Fruit fly (Drosophila melanogaster) whole organism, embryonic: ENCODE results near the gene CG43085.

ENCODE experiments used
- Ada2b ChIP-seq: fragments of 200-800 bp; sonication (Bioruptor generic); IDR thresholded peaks from 2 replicates; pipeline ENCODE4 v1.3.6; 2022; ENCODE audit warnings: missing biosample characterization, missing genetic modification characterization
- Blimp-1 ChIP-seq: fragments of 200-800 bp; sonication (Bioruptor generic); optimal IDR thresholded peaks from 3 replicates; lab custom pipeline; 2018; ENCODE audit warnings: missing biosample characterization, missing genetic modification characterization, mild to moderate bottlenecking, moderate library complexity, missing genetic modification reagents
- CG10431 ChIP-seq: fragments of 200-800 bp; sonication (Bioruptor generic); optimal IDR thresholded peaks from 3 replicates; lab custom pipeline; 2018; ENCODE audit warnings: missing biosample characterization, mild to moderate bottlenecking, missing genetic modification characterization
- CG10565 ChIP-seq: fragments of 200-800 bp; sonication (Bioruptor generic); optimal IDR thresholded peaks from 3 replicates; lab custom pipeline; 2016; ENCODE audit warnings: missing biosample characterization, mild to moderate bottlenecking, missing genetic modification characterization
- CG11085 ChIP-seq: fragments of 200-800 bp; sonication (Bioruptor generic); IDR thresholded peaks from 2 replicates; pipeline ENCODE4 v1.3.6; 2022; ENCODE audit warnings: missing biosample characterization, missing genetic modification characterization
- CG11398 ChIP-seq: fragments of 200-800 bp; sonication (Bioruptor generic); optimal IDR thresholded peaks from 2 replicates; lab custom pipeline; 2016; ENCODE audit warnings: missing biosample characterization, missing genetic modification characterization
- CG11695 ChIP-seq: fragments of 200-800 bp; sonication (Bioruptor generic); IDR thresholded peaks from 3 replicates; pipeline ENCODE4 v1.3.6; 2022; ENCODE audit warnings: missing biosample characterization, missing genetic modification characterization
- CG12104 ChIP-seq: fragments of 200-800 bp; sonication (Bioruptor generic); optimal IDR thresholded peaks from 3 replicates; lab custom pipeline; 2016; ENCODE audit warnings: missing biosample characterization, missing genetic modification characterization
- CG13775 ChIP-seq: fragments of 200-800 bp; sonication (Bioruptor generic); optimal IDR thresholded peaks from 3 replicates; lab custom pipeline; 2017; ENCODE audit warnings: missing biosample characterization, mild to moderate bottlenecking, missing genetic modification characterization
- CG14710 ChIP-seq: fragments of 200-800 bp; sonication (Bioruptor generic); optimal IDR thresholded peaks from 3 replicates; lab custom pipeline; 2019; ENCODE audit warnings: missing biosample characterization, mild to moderate bottlenecking, missing genetic modification characterization, moderate library complexity
- CG14860 ChIP-seq: fragments of 200-800 bp; sonication (Bioruptor generic); IDR thresholded peaks from 3 replicates; pipeline ENCODE4 v1.3.6; 2022; ENCODE audit warnings: missing biosample characterization, missing genetic modification characterization; ENCODE audit not compliant: partially characterized antibody
- CG15011 ChIP-seq: fragments of 200-800 bp; sonication (Bioruptor generic); optimal IDR thresholded peaks from 3 replicates; lab custom pipeline; 2018; ENCODE audit warnings: missing biosample characterization, mild to moderate bottlenecking, missing genetic modification characterization
- CG17912 ChIP-seq: fragments of 200-800 bp; sonication (Bioruptor generic); optimal IDR thresholded peaks from 2 replicates; lab custom pipeline; 2018; ENCODE audit warnings: missing biosample characterization, mild to moderate bottlenecking, missing genetic modification characterization
- CG18262 ChIP-seq: fragments of 200-800 bp; optimal IDR thresholded peaks from 3 replicates; lab custom pipeline; 2019; ENCODE audit warnings: missing biosample characterization, mild to moderate bottlenecking, missing genetic modification characterization, moderate library complexity
- CG2120 ChIP-seq: fragments of 200-800 bp; sonication (Bioruptor generic); optimal IDR thresholded peaks from 3 replicates; lab custom pipeline; 2016; ENCODE audit warnings: missing biosample characterization, missing genetic modification characterization
- CG32532 ChIP-seq: fragments of 200-800 bp; sonication (Bioruptor generic); IDR thresholded peaks from 2 replicates; pipeline ENCODE4 v1.3.6; 2022; ENCODE audit warnings: missing biosample characterization, missing genetic modification characterization
- CG34422 ChIP-seq: fragments of 200-800 bp; sonication (Bioruptor generic); IDR thresholded peaks from 3 replicates; pipeline ENCODE4 v1.3.6; 2022; ENCODE audit warnings: missing biosample characterization, missing genetic modification characterization
- CG4328 ChIP-seq: fragments of 200-800 bp; sonication (Bioruptor generic); optimal IDR thresholded peaks from 3 replicates; lab custom pipeline; 2017; ENCODE audit warnings: missing biosample characterization, missing genetic modification reagents, missing genetic modification characterization
- CG4360 ChIP-seq: fragments of 200-800 bp; sonication (Bioruptor generic); IDR thresholded peaks from 2 replicates; pipeline ENCODE4 v1.3.6; 2022; ENCODE audit warnings: missing biosample characterization, missing genetic modification characterization
- CG8924 ChIP-seq: fragments of 200-800 bp; optimal IDR thresholded peaks from 3 replicates; lab custom pipeline; 2019; ENCODE audit warnings: missing biosample characterization, mild to moderate bottlenecking, missing genetic modification characterization, moderate library complexity
- CG8944 ChIP-seq: fragments of 200-800 bp; sonication (Bioruptor generic); optimal IDR thresholded peaks from 3 replicates; lab custom pipeline; 2016; ENCODE audit warnings: missing biosample characterization, missing genetic modification characterization
- CHES-1-like ChIP-seq: fragments of 200-800 bp; sonication (Bioruptor generic); optimal IDR thresholded peaks from 2 replicates; lab custom pipeline; 2016; ENCODE audit warnings: missing biosample characterization, missing genetic modification characterization
- CrebB ChIP-seq: fragments of 200-800 bp; sonication (Bioruptor generic); optimal IDR thresholded peaks from 3 replicates; lab custom pipeline; 2018; ENCODE audit warnings: missing biosample characterization, mild to moderate bottlenecking, missing genetic modification characterization
- Dad ChIP-seq: fragments of 200-800 bp; sonication (Bioruptor generic); optimal IDR thresholded peaks from 3 replicates; lab custom pipeline; 2016; ENCODE audit warnings: missing biosample characterization, missing genetic modification characterization
- Dbx ChIP-seq: fragments of 200-800 bp; sonication (Bioruptor generic); IDR thresholded peaks from 3 replicates; pipeline ENCODE4 v1.3.6; 2022; ENCODE audit warnings: missing biosample characterization, missing genetic modification characterization
- Dek ChIP-seq: fragments of 200-800 bp; sonication (Bioruptor generic); optimal IDR thresholded peaks from 3 replicates; lab custom pipeline; 2019; ENCODE audit warnings: missing biosample characterization, mild to moderate bottlenecking, missing genetic modification characterization, moderate library complexity
- Drgx ChIP-seq: fragments of 200-800 bp; sonication (Bioruptor generic); IDR thresholded peaks from 2 replicates; pipeline ENCODE4 v1.3.6; 2022; ENCODE audit warnings: missing biosample characterization, missing genetic modification characterization
- Ets97D ChIP-seq: fragments of 200-800 bp; sonication (Bioruptor generic); optimal IDR thresholded peaks from 3 replicates; lab custom pipeline; 2016; ENCODE audit warnings: missing biosample characterization, missing genetic modification characterization
- H2.0 ChIP-seq: fragments of 200-800 bp; sonication (Bioruptor generic); IDR thresholded peaks from 2 replicates; pipeline ENCODE4 v1.3.6; 2022; ENCODE audit warnings: missing biosample characterization, missing genetic modification characterization
- Hand ChIP-seq: fragments of 200-800 bp; sonication (Bioruptor generic); optimal IDR thresholded peaks from 2 replicates; lab custom pipeline; 2017; ENCODE audit warnings: mild to moderate bottlenecking, missing biosample characterization, missing genetic modification reagents, missing genetic modification characterization
- Hsf ChIP-seq: fragments of 200-800 bp; sonication (Bioruptor generic); optimal IDR thresholded peaks from 3 replicates; lab custom pipeline; 2016; ENCODE audit warnings: missing biosample characterization, missing genetic modification characterization
- Poxn ChIP-seq: fragments of 200-800 bp; sonication (Bioruptor generic); IDR thresholded peaks from 2 replicates; pipeline ENCODE4 v1.3.6; 2022; ENCODE audit warnings: missing biosample characterization, missing genetic modification characterization
- Six4 ChIP-seq: fragments of 200-800 bp; sonication (Bioruptor generic); optimal IDR thresholded peaks from 2 replicates; lab custom pipeline; 2016; ENCODE audit warnings: missing biosample characterization, missing genetic modification characterization
- Usf ChIP-seq: fragments of 200-800 bp; sonication (Bioruptor generic); optimal IDR thresholded peaks from 2 replicates; lab custom pipeline; 2017; ENCODE audit warnings: missing genotype, missing biosample characterization, missing genetic modification characterization
- ap ChIP-seq: fragments of 200-800 bp; sonication (Bioruptor generic); IDR thresholded peaks from 2 replicates; pipeline ENCODE4 v1.3.6; 2022; ENCODE audit warnings: missing biosample characterization, missing genetic modification characterization
- ase ChIP-seq: fragments of 200-800 bp; sonication (Bioruptor generic); IDR thresholded peaks from 3 replicates; pipeline ENCODE4 v1.3.6; 2022; ENCODE audit warnings: missing biosample characterization, missing genetic modification characterization
- disco-r ChIP-seq: fragments of 200-800 bp; sonication (Bioruptor generic); optimal IDR thresholded peaks from 2 replicates; lab custom pipeline; 2016; ENCODE audit warnings: missing biosample characterization, missing genetic modification characterization
- eve ChIP-seq, 2 experiments: fragments of >200 bp; optimal IDR thresholded peaks; 2 replicates each; lab custom pipeline; 2017; ENCODE audit warnings: missing biosample characterization in 2 of 2, missing genetic modification characterization in 2 of 2
- eyg ChIP-seq: fragments of 200-800 bp; sonication (Bioruptor generic); optimal IDR thresholded peaks from 3 replicates; lab custom pipeline; 2016; ENCODE audit warnings: missing biosample characterization, missing genetic modification characterization
- gsb-n ChIP-seq: fragments of 200-800 bp; sonication (Bioruptor generic); optimal IDR thresholded peaks from 3 replicates; lab custom pipeline; 2018; ENCODE audit warnings: missing biosample characterization, mild to moderate bottlenecking, missing genetic modification characterization
- hb ChIP-seq: fragments of 200-800 bp; sonication (Bioruptor generic); IDR thresholded peaks from 3 replicates; pipeline ENCODE4 v1.3.6; 2022; ENCODE audit warnings: missing biosample characterization, missing genetic modification characterization; ENCODE audit not compliant: partially characterized antibody
- odd ChIP-seq: fragments of 200-800 bp; sonication (Bioruptor generic); optimal IDR thresholded peaks from 2 replicates; lab custom pipeline; 2017; ENCODE audit warnings: missing biosample characterization, mild to moderate bottlenecking, missing genetic modification characterization
- sc ChIP-seq, 3 experiments: fragments of >200 bp in 2 of 3; fragments of 200-800 bp in 1 of 3; sonication (Bioruptor generic) in 1 of 3; optimal IDR thresholded peaks; 2 replicates in 2 of 3; 3 replicates in 1 of 3; lab custom pipeline; 2017; ENCODE audit warnings: mild to moderate bottlenecking in 1 of 3, missing biosample characterization in 1 of 3, missing genetic modification characterization in 1 of 3, missing genetic modification reagents in 1 of 3
- sima ChIP-seq: fragments of 200-800 bp; sonication (Bioruptor generic); optimal IDR thresholded peaks from 2 replicates; lab custom pipeline; 2016; ENCODE audit warnings: missing biosample characterization, missing genetic modification characterization
- slou ChIP-seq: fragments of 200-800 bp; sonication (Bioruptor generic); optimal IDR thresholded peaks from 3 replicates; lab custom pipeline; 2016; ENCODE audit warnings: missing biosample characterization, missing genetic modification characterization
- so ChIP-seq: fragments of 200-800 bp; sonication (Bioruptor generic); IDR thresholded peaks from 3 replicates; pipeline ENCODE4 v1.3.6; 2022; ENCODE audit warnings: missing biosample characterization, missing genetic modification characterization
- tin ChIP-seq: fragments of 200-800 bp; sonication (Bioruptor generic); optimal IDR thresholded peaks from 3 replicates; lab custom pipeline; 2016; ENCODE audit warnings: missing biosample characterization, missing genetic modification characterization
- toy ChIP-seq: fragments of 200-800 bp; sonication (Bioruptor generic); IDR thresholded peaks from 2 replicates; pipeline ENCODE4 v1.3.6; 2022; ENCODE audit warnings: missing biosample characterization, missing genetic modification characterization
- trh ChIP-seq: fragments of 200-800 bp; sonication (Bioruptor generic); optimal IDR thresholded peaks from 2 replicates; lab custom pipeline; 2016; ENCODE audit warnings: missing biosample characterization, missing genetic modification characterization
- zen ChIP-seq: fragments of 200-800 bp; sonication (Bioruptor generic); optimal IDR thresholded peaks from 3 replicates; lab custom pipeline; 2018; ENCODE audit warnings: missing biosample characterization, mild to moderate bottlenecking, missing genetic modification characterization, moderate library complexity
- zen2 ChIP-seq: fragments of 200-800 bp; sonication (Bioruptor generic); IDR thresholded peaks from 3 replicates; pipeline ENCODE4 v1.3.6; 2022; ENCODE audit warnings: missing biosample characterization, missing genetic modification characterization; ENCODE audit not compliant: partially characterized antibody

The CG43085 gene

dm6 chr3L:17665084-17665576 is 18.6 kb upstream of the CG43085 start (continued):
- no peak for TF ChIP-seq CHES-1-like (GFP tag; lab: Kevin White, UChicago)
- TF ChIP-seq CG18262 (tag; lab: Kevin White, UChicago): no peak
- TF ChIP-seq CG11695 (GFP tag; lab: Robert Waterston, UW): 0 out of 3 replicates have a peak, but pooled peaks have one; percentile 21
- TF ChIP-seq toy (GFP tag; lab: Robert Waterston, UW): no peak
- no peak for TF ChIP-seq Dad
- no peak for TF ChIP-seq CG4360
- TF ChIP-seq Dek: no peak
- no peak for TF ChIP-seq CG14710
- TF ChIP-seq Ets97D (GFP tag; lab: Kevin White, UChicago): no peak
- TF ChIP-seq Six4 (GFP tag; lab: Kevin White, UChicago): no peak
- no peak for TF ChIP-seq disco-r (GFP tag; lab: Kevin White, UChicago)
- TF ChIP-seq zen2 (GFP tag; lab: Robert Waterston, UW): no peak
- TF ChIP-seq ase (GFP tag; lab: Robert Waterston, UW): no peak
- TF ChIP-seq hb (GFP tag; lab: Robert Waterston, UW): no peak
- TF ChIP-seq CG8924 (tag; lab: Kevin White, UChicago): no peak
- TF ChIP-seq CG11398: no peak
- TF ChIP-seq CG8944 (GFP tag; lab: Kevin White, UChicago): no peak
- no peak for TF ChIP-seq CG34422
- TF ChIP-seq CrebB (tag; lab: Kevin White, UChicago): no peak
- TF ChIP-seq gsb-n (tag; lab: Kevin White, UChicago): no peak
- TF ChIP-seq CG17912 (GFP tag; lab: Kevin White, UChicago): no peak
- TF ChIP-seq Ada2b (GFP tag; lab: Robert Waterston, UW): no peak
- TF ChIP-seq H2.0 (GFP tag; lab: Robert Waterston, UW): no peak
- no peak for TF ChIP-seq so (GFP tag; lab: Robert Waterston, UW)
- no peak for TF ChIP-seq eve (GFP tag; optimal IDR thresholded peaks at IDR 0.05; lab: Kevin White, UChicago)
- TF ChIP-seq CG10565 (GFP tag; lab: Kevin White, UChicago): no peak
- TF ChIP-seq Drgx (GFP tag; lab: Robert Waterston, UW): no peak
- no peak for TF ChIP-seq sima (GFP tag; lab: Kevin White, UChicago)
- TF ChIP-seq ap (GFP tag; lab: Robert Waterston, UW): no peak
- no peak for TF ChIP-seq zen (tag; lab: Kevin White, UChicago)
- no peak for TF ChIP-seq Blimp-1 (GFP tag; lab: Kevin White, UChicago)
- TF ChIP-seq CG13775 (GFP tag; lab: Kevin White, UChicago): no peak
- TF ChIP-seq eyg: no peak
- TF ChIP-seq Dbx (GFP tag; lab: Robert Waterston, UW): peak; percentile 25; the same call in 1 of the 3 replicates
- no peak for TF ChIP-seq CG4328 (GFP tag; lab: Kevin White, UChicago)
- TF ChIP-seq CG15011 (GFP tag; lab: Kevin White, UChicago): peak; percentile 6
- TF ChIP-seq trh: no peak
- no peak for TF ChIP-seq CG14860
- TF ChIP-seq CG32532 (GFP tag; lab: Robert Waterston, UW): peak; percentile 42
- TF ChIP-seq CG10431 (GFP tag; lab: Kevin White, UChicago): no peak
- no peak for TF ChIP-seq Usf
- no peak for TF ChIP-seq odd (GFP tag; lab: Kevin White, UChicago)
- TF ChIP-seq slou (GFP tag; lab: Kevin White, UChicago): no peak
- TF ChIP-seq sc (optimal IDR thresholded peaks at IDR 0.05; lab: Kevin White, UChicago): no peak
- TF ChIP-seq sc (GFP tag; optimal IDR thresholded peaks at IDR 0.05; lab: Kevin White, UChicago): no peak
- no peak for TF ChIP-seq Poxn (GFP tag; lab: Robert Waterston, UW)
- no peak for TF ChIP-seq tin (GFP tag; lab: Kevin White, UChicago)
- peak; percentile 21 for TF ChIP-seq CG2120 (GFP tag; lab: Kevin White, UChicago)
- TF ChIP-seq Hsf (GFP tag; lab: Kevin White, UChicago): no peak
- no peak for TF ChIP-seq Hand
- TF ChIP-seq CG11085 (GFP tag; lab: Robert Waterston, UW): no peak
- no peak for TF ChIP-seq CG12104
